Worm (Caenorhabditis elegans) whole organism, L4 larva: ENCODE data around the gene vps-29.

Source experiments
- D1046.2 ChIP-seq: fragments of 200-800 bp; sonication (Bioruptor generic); IDR thresholded peaks from 2 replicates; pipeline ENCODE4 v1.3.6; 2022; ENCODE audit warnings: missing genetic modification characterization, missing compliant biosample characterization
- F10B5.3 ChIP-seq: sonication (generic microtip); optimal IDR thresholded peaks from 2 replicates; lab custom pipeline; 2016; ENCODE audit warnings: mild to moderate bottlenecking, missing genetic modification characterization, missing compliant biosample characterization
- F37D6.2 ChIP-seq: sonication (generic microtip); optimal IDR thresholded peaks from 2 replicates; lab custom pipeline; 2016; ENCODE audit warnings: mild to moderate bottlenecking, missing genetic modification characterization, missing compliant biosample characterization
- F49E8.2 ChIP-seq: sonication (generic microtip); optimal IDR thresholded peaks from 2 replicates; lab custom pipeline; 2016; ENCODE audit warnings: missing compliant biosample characterization, mild to moderate bottlenecking, missing genetic modification characterization, borderline replicate concordance
- R02D3.7 ChIP-seq: fragments of 150-350 bp; sonication (generic microtip); optimal IDR thresholded peaks from 3 replicates; lab custom pipeline; 2014; ENCODE audit warnings: missing biosample characterization, missing genetic modification characterization
- Y105C5A.15 ChIP-seq: fragments of 200-800 bp; sonication (Bioruptor generic); IDR thresholded peaks from 2 replicates; pipeline ENCODE4 v1.3.6; 2022; ENCODE audit warnings: missing genetic modification characterization, missing compliant biosample characterization
- Y75B8A.6 ChIP-seq: fragments of 200-800 bp; sonication (Bioruptor generic); IDR thresholded peaks from 2 replicates; pipeline ENCODE4 v1.3.6; 2022; ENCODE audit warnings: missing genetic modification reagents, missing genetic modification characterization, missing compliant biosample characterization
- ZK337.2 ChIP-seq: fragments of 200-800 bp; sonication (Bioruptor generic); IDR thresholded peaks from 2 replicates; pipeline ENCODE4 v1.3.6; 2022; ENCODE audit warnings: missing genetic modification reagents, missing genetic modification characterization, missing compliant biosample characterization
- ZK546.5 ChIP-seq, 2 experiments: sonication (generic microtip); optimal IDR thresholded peaks; 2 replicates each; lab custom pipeline; 2017; ENCODE audit warnings: missing biosample characterization in 2 of 2, missing genetic modification characterization in 2 of 2
- arid-1 ChIP-seq: fragments of 200-800 bp; sonication (Bioruptor generic); conservative IDR thresholded peaks from 2 replicates; pipeline ENCODE4 v1.3.6; 2022; ENCODE audit warnings: missing genetic modification reagents, missing genetic modification characterization, missing compliant biosample characterization
- ceh-20 ChIP-seq: fragments of 200-800 bp; sonication (Bioruptor generic); IDR thresholded peaks from 2 replicates; pipeline ENCODE4 v1.3.6; 2022; ENCODE audit warnings: missing genetic modification reagents, missing genetic modification characterization, missing compliant biosample characterization
- ceh-28 ChIP-seq: fragments of 150-350 bp; optimal IDR thresholded peaks from 2 replicates; lab custom pipeline; 2014; ENCODE audit warnings: missing biosample characterization, missing genetic modification reagents, missing genetic modification characterization
- ceh-32 ChIP-seq: sonication (generic microtip); optimal IDR thresholded peaks from 2 replicates; lab custom pipeline; 2016; ENCODE audit warnings: mild to moderate bottlenecking, missing genetic modification characterization, missing compliant biosample characterization; ENCODE audit not compliant: poor library complexity
- ceh-62 ChIP-seq: sonication (generic microtip); optimal IDR thresholded peaks from 2 replicates; lab custom pipeline; 2017; ENCODE audit warnings: missing biosample characterization, missing genetic modification characterization
- ces-1 ChIP-seq: fragments of 150-350 bp; sonication (generic microtip); optimal IDR thresholded peaks from 4 replicates; lab custom pipeline; 2014; ENCODE audit warnings: missing biosample characterization, missing genetic modification reagents, missing genetic modification characterization
- cey-2 ChIP-seq: sonication (generic microtip); optimal IDR thresholded peaks from 3 replicates; lab custom pipeline; 2017; ENCODE audit warnings: missing genetic modification characterization, mild to moderate bottlenecking, missing compliant biosample characterization, antibody characterized with exemption, borderline replicate concordance; ENCODE audit not compliant: insufficient read depth
- ctbp-1 ChIP-seq: fragments of 200-800 bp; sonication (Bioruptor generic); IDR thresholded peaks from 2 replicates; pipeline ENCODE4 v1.3.6; 2022; ENCODE audit warnings: missing genetic modification reagents, missing genetic modification characterization, missing compliant biosample characterization
- dmd-9 ChIP-seq: fragments of 200-800 bp; sonication (Bioruptor generic); IDR thresholded peaks from 2 replicates; pipeline ENCODE4 v1.3.6; 2022; ENCODE audit warnings: missing genetic modification reagents, missing genetic modification characterization, missing compliant biosample characterization
- egl-43 ChIP-seq: fragments of 200-800 bp; sonication (Bioruptor generic); IDR thresholded peaks from 2 replicates; pipeline ENCODE4 v1.3.6; 2022; ENCODE audit warnings: missing genetic modification reagents, missing genetic modification characterization, missing compliant biosample characterization
- fkh-10 ChIP-seq: fragments of 150-350 bp; optimal IDR thresholded peaks from 2 replicates; lab custom pipeline; 2014; ENCODE audit warnings: missing biosample characterization, missing genetic modification reagents, missing genetic modification characterization
- hif-1 ChIP-seq, 2 experiments: sonication (generic microtip); optimal IDR thresholded peaks; 2 replicates each; lab custom pipeline; 2016 to 2017; ENCODE audit warnings: missing compliant biosample characterization in 2 of 2, missing genetic modification characterization in 2 of 2, missing genetic modification reagents in 2 of 2, missing genotype in 2 of 2, mild to moderate bottlenecking in 1 of 2
- hlh-11 ChIP-seq: fragments of 200-800 bp; sonication (Bioruptor generic); optimal IDR thresholded peaks from 2 replicates; lab custom pipeline; 2018; ENCODE audit warnings: mild to moderate bottlenecking, missing genetic modification characterization, missing compliant biosample characterization
- hmg-1.1 ChIP-seq: fragments of 200-800 bp; sonication (Bioruptor generic); IDR thresholded peaks from 2 replicates; pipeline ENCODE4 v1.3.6; 2022; ENCODE audit warnings: missing genetic modification reagents, missing genetic modification characterization, missing compliant biosample characterization
- jun-1 ChIP-seq: fragments of 150-350 bp; optimal IDR thresholded peaks from 2 replicates; lab custom pipeline; 2014; ENCODE audit warnings: missing biosample characterization, missing genetic modification reagents, missing genetic modification characterization
- lim-7 ChIP-seq: fragments of 200-800 bp; sonication (Bioruptor generic); IDR thresholded peaks from 2 replicates; pipeline ENCODE4 v1.3.6; 2022; ENCODE audit warnings: missing genetic modification characterization, missing compliant biosample characterization
- lin-39 ChIP-seq: fragments of 150-350 bp; optimal IDR thresholded peaks from 2 replicates; lab custom pipeline; 2014; ENCODE audit warnings: missing biosample characterization, missing genetic modification reagents, missing genetic modification characterization
- lsy-2 ChIP-seq, 2 experiments: fragments of 150-350 bp in 1 of 2; sonication (generic microtip) in 1 of 2; optimal IDR thresholded peaks; 2 replicates each; lab custom pipeline; 2014 to 2017; ENCODE audit warnings: missing biosample characterization in 2 of 2, missing genetic modification characterization in 2 of 2
- mdl-1 ChIP-seq, 2 experiments: fragments of 150-350 bp in 1 of 2; sonication (generic microtip) in 1 of 2; optimal IDR thresholded peaks; 2 replicates each; lab custom pipeline; 2014 to 2017; ENCODE audit warnings: missing biosample characterization in 2 of 2, missing genetic modification characterization in 2 of 2
- mdt-29 ChIP-seq: fragments of 200-800 bp; sonication (Bioruptor generic); IDR thresholded peaks from 2 replicates; pipeline ENCODE4 v1.3.6; 2022; ENCODE audit warnings: missing genetic modification reagents, missing genetic modification characterization, missing compliant biosample characterization
- mep-1 ChIP-seq: fragments of 150-350 bp; sonication (generic microtip); optimal IDR thresholded peaks from 3 replicates; lab custom pipeline; 2014; ENCODE audit warnings: missing biosample characterization, missing genetic modification characterization
- mxl-2 ChIP-seq: fragments of 200-800 bp; sonication (Bioruptor generic); conservative IDR thresholded peaks from 2 replicates; pipeline ENCODE4 v1.3.6; 2022; ENCODE audit warnings: missing genetic modification reagents, missing genetic modification characterization, missing compliant biosample characterization
- nhr-102 ChIP-seq: sonication (generic microtip); optimal IDR thresholded peaks from 2 replicates; lab custom pipeline; 2016; ENCODE audit warnings: mild to moderate bottlenecking, missing genetic modification characterization, moderate library complexity, missing compliant biosample characterization
- nhr-41 ChIP-seq: fragments of 200-800 bp; sonication (Bioruptor generic); IDR thresholded peaks from 2 replicates; pipeline ENCODE4 v1.3.6; 2022; ENCODE audit warnings: missing genetic modification reagents, missing genetic modification characterization, missing compliant biosample characterization
- nhr-76 ChIP-seq: fragments of 150-350 bp; optimal IDR thresholded peaks from 2 replicates; lab custom pipeline; 2014; ENCODE audit warnings: missing biosample characterization, missing genetic modification characterization
- php-3 ChIP-seq: fragments of 200-800 bp; sonication (Bioruptor generic); IDR thresholded peaks from 2 replicates; pipeline ENCODE4 v1.3.6; 2022; ENCODE audit warnings: missing genetic modification reagents, missing genetic modification characterization, missing compliant biosample characterization
- pqm-1 ChIP-seq: sonication (generic microtip); optimal IDR thresholded peaks from 2 replicates; lab custom pipeline; 2017; ENCODE audit warnings: missing biosample characterization, missing genetic modification characterization
- saeg-2 ChIP-seq: fragments of 200-800 bp; sonication (Bioruptor generic); IDR thresholded peaks from 2 replicates; pipeline ENCODE4 v1.3.6; 2022; ENCODE audit warnings: missing genetic modification reagents, missing genetic modification characterization, missing compliant biosample characterization
- set-16 ChIP-seq: fragments of 200-800 bp; sonication (Bioruptor generic); IDR thresholded peaks from 2 replicates; pipeline ENCODE4 v1.3.6; 2022; ENCODE audit warnings: missing genetic modification reagents, missing genetic modification characterization, missing compliant biosample characterization
- skn-1 ChIP-seq: fragments of 150-350 bp; optimal IDR thresholded peaks from 2 replicates; lab custom pipeline; 2014; ENCODE audit warnings: missing biosample characterization, missing genetic modification characterization
- snpc-1.2 ChIP-seq: fragments of 200-800 bp; sonication (Bioruptor generic); IDR thresholded peaks from 2 replicates; pipeline ENCODE4 v1.3.6; 2022; ENCODE audit warnings: missing genetic modification reagents, missing genetic modification characterization, missing compliant biosample characterization
- snpc-4 ChIP-seq: fragments of 150-350 bp; optimal IDR thresholded peaks from 2 replicates; lab custom pipeline; 2014; ENCODE audit warnings: missing biosample characterization, missing genetic modification characterization
- unc-130 ChIP-seq: sonication (generic microtip); optimal IDR thresholded peaks from 2 replicates; lab custom pipeline; 2016; ENCODE audit warnings: missing genetic modification reagents, missing genetic modification characterization, missing compliant biosample characterization
- vab-7 ChIP-seq: fragments of 200-800 bp; sonication (Bioruptor generic); IDR thresholded peaks from 2 replicates; pipeline ENCODE4 v1.3.6; 2022; ENCODE audit warnings: missing genetic modification reagents, missing genetic modification characterization, missing compliant biosample characterization
- zfp-2 ChIP-seq: sonication (generic microtip); optimal IDR thresholded peaks from 2 replicates; lab custom pipeline; 2016; ENCODE audit warnings: mild to moderate bottlenecking, missing genetic modification characterization, missing compliant biosample characterization
- zfp-3 ChIP-seq: fragments of 200-800 bp; sonication (Bioruptor generic); conservative IDR thresholded peaks from 2 replicates; pipeline ENCODE4 v1.3.6; 2022; ENCODE audit warnings: missing genetic modification reagents, missing genetic modification characterization, missing compliant biosample characterization
- zip-11 ChIP-seq: fragments of 200-800 bp; sonication (Bioruptor generic); IDR thresholded peaks from 2 replicates; pipeline ENCODE4 v1.3.6; 2022; ENCODE audit warnings: missing genetic modification characterization, missing compliant biosample characterization
- zip-2 ChIP-seq: fragments of 150-350 bp; optimal IDR thresholded peaks from 2 replicates; lab custom pipeline; 2014; ENCODE audit warnings: missing biosample characterization, missing genetic modification characterization
- ztf-7 ChIP-seq: fragments of 150-350 bp; optimal IDR thresholded peaks from 2 replicates; lab custom pipeline; 2014; ENCODE audit warnings: missing biosample characterization, missing genetic modification characterization

Gene vps-29

ce11 chrIII:10153003-10153402, 40.1 kb upstream of the vps-29 start (continued):
- no peak for TF ChIP-seq unc-130 (GFP tag; lab: Kevin White, UChicago)
- peak; percentile 24 for TF ChIP-seq ces-1 (GFP tag; lab: Kevin White, UChicago)
- no peak for TF ChIP-seq lim-7
- no peak for TF ChIP-seq nhr-41 (GFP tag; lab: Robert Waterston, UW)
- 0 out of 2 replicates have a peak, but pooled peaks have one; percentile 46 for TF ChIP-seq mdt-29
- peak; percentile 22 for TF ChIP-seq F37D6.2 (tag; lab: Kevin White, UChicago)
- no peak for TF ChIP-seq ZK546.5 (tag; optimal IDR thresholded peaks at IDR 0.05; lab: Kevin White, UChicago)
- no peak for TF ChIP-seq skn-1
- no peak for TF ChIP-seq zip-2 (tag; lab: Kevin White, UChicago)
- TF ChIP-seq mxl-2 (GFP tag; lab: Robert Waterston, UW) = no peak
- TF ChIP-seq vab-7 (GFP tag; lab: Robert Waterston, UW) = no peak
- TF ChIP-seq cey-2 (tag; lab: Kevin White, UChicago) = no peak
- TF ChIP-seq nhr-76 (tag; lab: Kevin White, UChicago) = no peak
- no peak for TF ChIP-seq pqm-1 (tag; lab: Kevin White, UChicago)
- no peak for TF ChIP-seq ceh-62 (tag; lab: Kevin White, UChicago)
- no peak for TF ChIP-seq arid-1 (GFP tag; lab: Robert Waterston, UW)
- no peak for TF ChIP-seq Y105C5A.15 (GFP tag; lab: Robert Waterston, UW)
- TF ChIP-seq ZK337.2 (GFP tag; lab: Robert Waterston, UW) = no peak
- TF ChIP-seq ceh-32 (tag; lab: Kevin White, UChicago) = no peak
- no peak for TF ChIP-seq snpc-1.2 (GFP tag; lab: Robert Waterston, UW)
- no peak for TF ChIP-seq nhr-102 (tag; lab: Kevin White, UChicago)
- TF ChIP-seq F10B5.3 (tag; lab: Kevin White, UChicago) = no peak
- TF ChIP-seq php-3 (GFP tag; lab: Robert Waterston, UW) = no peak
- no peak for TF ChIP-seq Y75B8A.6 (GFP tag; lab: Robert Waterston, UW)
- no peak for TF ChIP-seq F49E8.2 (tag; lab: Kevin White, UChicago)
- no peak for TF ChIP-seq ztf-7 (tag; lab: Kevin White, UChicago)
- peak in 1 of 2 experiments; percentile 46 for TF ChIP-seq mdl-1 (tag; optimal IDR thresholded peaks at IDR 0.05; lab: Kevin White, UChicago)
- TF ChIP-seq R02D3.7 (tag; lab: Kevin White, UChicago) = no peak
- no peak for TF ChIP-seq zfp-2

DNA sequence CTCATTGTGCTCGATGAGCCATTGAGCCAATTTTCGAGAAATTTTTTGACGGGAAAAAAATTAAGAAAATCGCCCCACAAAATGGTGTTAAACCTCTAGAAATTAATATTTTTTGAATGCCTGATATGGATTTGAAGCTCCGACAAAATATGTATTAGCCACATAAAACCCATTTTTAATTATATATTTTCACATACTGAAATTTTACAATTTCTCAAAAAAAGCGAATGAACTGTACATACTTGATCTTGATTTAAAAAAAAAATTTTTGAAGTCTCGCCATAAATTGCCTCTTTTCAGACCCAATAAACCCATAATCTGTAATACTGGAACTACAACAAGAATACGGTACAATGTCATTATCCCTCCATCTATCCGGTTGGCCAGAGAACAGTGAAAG, 39.6 kb upstream of the vps-29 start, which contains the start of gene nac-3:
nac-3 (plus strand) TSS at position 301 of the 400 bp plus-strand sequence.
- 0 out of 2 replicates have a peak, but pooled peaks have one; percentile 20 for TF ChIP-seq zfp-3 (GFP tag; lab: Robert Waterston, UW)
- TF ChIP-seq ces-1 (GFP tag; lab: Kevin White, UChicago) = no peak

ce11 chrIII:10151719-10152118, 38.9 kb upstream of the vps-29 start:
- TF ChIP-seq D1046.2 (GFP tag; lab: Robert Waterston, UW) = no peak
- TF ChIP-seq fkh-10 = peak; percentile 52
- peak; percentile 86 for TF ChIP-seq ctbp-1 (GFP tag; lab: Robert Waterston, UW)
- TF ChIP-seq ceh-28 (tag; lab: Kevin White, UChicago) = no peak
- no peak for TF ChIP-seq F37D6.2 (tag; lab: Kevin White, UChicago)
- TF ChIP-seq saeg-2 (GFP tag; lab: Robert Waterston, UW) = no peak
- TF ChIP-seq zip-11 (GFP tag; lab: Robert Waterston, UW) = no peak
- TF ChIP-seq mdl-1 (tag; optimal IDR thresholded peaks at IDR 0.05; lab: Kevin White, UChicago) = peak in 1 of 2 experiments; percentile 7
- TF ChIP-seq lin-39 (tag; lab: Kevin White, UChicago) = no peak
- TF ChIP-seq ceh-20 (GFP tag; lab: Robert Waterston, UW) = no peak
- peak; percentile 55 for TF ChIP-seq set-16
- peak in 1 of 2 experiments; percentile 7 for TF ChIP-seq hif-1 (tag; optimal IDR thresholded peaks at IDR 0.05; lab: Kevin White, UChicago)
- TF ChIP-seq snpc-4 = no peak
- no peak for TF ChIP-seq jun-1 (tag; lab: Kevin White, UChicago)
- peak; percentile 8 to 64 for TF ChIP-seq lsy-2 (tag; optimal IDR thresholded peaks at IDR 0.05; lab: Kevin White, UChicago)
- peak; percentile 57; the same call in 1 of the 2 replicates for TF ChIP-seq egl-43 (GFP tag; lab: Robert Waterston, UW)
- peak; percentile 32 for TF ChIP-seq hlh-11 (tag; lab: Kevin White, UChicago)
- peak; percentile 42 for TF ChIP-seq mep-1 (tag; lab: Kevin White, UChicago)
- TF ChIP-seq vab-7 (GFP tag; lab: Robert Waterston, UW) = no peak
- TF ChIP-seq nhr-102 (tag; lab: Kevin White, UChicago) = no peak
- TF ChIP-seq dmd-9 (GFP tag; lab: Robert Waterston, UW) = no peak
- TF ChIP-seq hmg-1.1 = peak; percentile 50; the same call in 1 of the 2 replicates
